Fruit fly (Drosophila melanogaster): Measurements from ENCODE around the gene Efhc1.1.

- TF ChIP-seq CG9948 (tag; optimal IDR thresholded peaks at IDR 0.05): no peak
- TF ChIP-seq CG34367 (tag; optimal IDR thresholded peaks at IDR 0.05): no peak
- TF ChIP-seq Ets98B (GFP tag; IDR thresholded peaks at IDR 0.05): no peak
- TF ChIP-seq CG10348 (GFP tag; IDR thresholded peaks at IDR 0.05): no peak
- TF ChIP-seq CG32121 (GFP tag; IDR thresholded peaks at IDR 0.05): no peak
- no peak for TF ChIP-seq rn (GFP tag; IDR thresholded peaks at IDR 0.05)
- no peak for TF ChIP-seq CG17806 (tag; optimal IDR thresholded peaks at IDR 0.05)
- TF ChIP-seq CG8159 (tag; optimal IDR thresholded peaks at IDR 0.05): no peak
- no peak for TF ChIP-seq gl (tag; optimal IDR thresholded peaks at IDR 0.05)
- TF ChIP-seq CG4496 (GFP tag; IDR thresholded peaks at IDR 0.05): no peak
- TF ChIP-seq CG12605 (GFP tag; IDR thresholded peaks at IDR 0.05): no peak
- TF ChIP-seq EcR (GFP tag; optimal IDR thresholded peaks at IDR 0.05): no peak
Observed at dm6 chrX:15786242-15786641, 2.7 kb upstream of the Efhc1.1 start.

Measured in whole organism, pupa.